Fruit fly (Drosophila melanogaster) whole organism, prepupa: ENCODE data around the gene Ptp10D.

Experiments
- CG15336 ChIP-seq: fragments of 200-800 bp; sonication (Bioruptor generic); IDR thresholded peaks from 2 replicates; pipeline ENCODE4 v1.3.6; 2022; ENCODE audit warnings: missing biosample characterization, missing genetic modification characterization
- CG8632 ChIP-seq: fragments of 200-800 bp; sonication (Bioruptor generic); optimal IDR thresholded peaks from 3 replicates; lab custom pipeline; 2016; ENCODE audit warnings: missing biosample characterization, missing genetic modification characterization
- Lpt ChIP-seq: fragments of 200-800 bp; sonication (Bioruptor generic); optimal IDR thresholded peaks from 3 replicates; lab custom pipeline; 2016; ENCODE audit warnings: missing biosample characterization, missing genetic modification characterization
- Sox15 ChIP-seq: fragments of 200-800 bp; sonication (Bioruptor generic); optimal IDR thresholded peaks from 3 replicates; lab custom pipeline; 2016; ENCODE audit warnings: missing biosample characterization, missing genetic modification characterization

DNA sequence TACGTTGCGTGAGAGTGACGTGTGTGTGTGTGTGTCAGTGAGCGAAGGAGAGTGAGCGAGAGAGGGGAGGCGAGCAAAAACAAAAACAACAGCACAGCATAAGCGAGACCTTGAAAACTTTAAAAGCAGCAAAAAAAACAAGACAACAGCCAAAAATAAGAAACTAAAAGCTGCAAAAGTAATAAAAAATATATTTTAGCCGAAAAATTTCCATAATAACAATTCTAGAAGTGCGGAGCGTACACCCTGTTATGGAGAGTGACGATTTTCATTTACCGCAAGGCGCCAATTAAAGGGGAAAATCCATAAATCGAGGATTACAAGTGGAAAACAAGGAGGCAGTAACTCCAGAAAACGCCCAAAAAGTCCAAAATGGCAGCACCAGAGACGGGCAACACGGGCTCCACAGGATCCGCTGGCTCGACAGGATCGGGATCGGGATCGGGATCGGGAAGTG lies 5.3 kb upstream of the Ptp10D start:
- TF ChIP-seq Lpt (GFP tag; lab: Kevin White, UChicago) (peak; percentile 4), CG8632 (GFP tag; lab: Kevin White, UChicago) (no peak), Sox15 (GFP tag; lab: Kevin White, UChicago) (no peak), CG15336 (GFP tag; lab: Robert Waterston, UW) (peak; percentile 48; the same call in 1 of the 2 replicates)
